Worm (Caenorhabditis elegans): ENCODE data around the gene pigw-1.

DNA sequence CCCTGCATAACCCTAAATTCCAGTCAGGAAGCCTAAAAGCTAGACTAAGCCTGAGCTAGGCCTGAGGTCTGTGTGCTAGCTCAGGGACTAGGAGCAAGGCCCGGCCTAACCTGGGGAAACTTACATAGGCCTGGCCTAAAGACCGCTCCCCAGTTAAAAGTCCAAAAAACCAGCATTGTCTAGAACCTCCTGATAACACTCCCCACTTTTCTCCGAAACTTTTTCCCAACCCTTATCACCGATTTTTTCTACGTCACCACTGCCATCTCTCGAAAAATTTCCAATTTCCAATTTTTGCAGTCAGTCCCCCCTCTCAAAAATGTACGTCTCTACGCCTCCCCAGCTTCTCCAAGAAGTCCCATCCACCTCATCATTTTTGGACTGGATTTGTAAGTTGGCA lies 38.9 kb upstream of the pigw-1 start, which contains the start of gene ZK355.2:
- TF ChIP-seq mdl-1 (tag; optimal IDR thresholded peaks at IDR 0.05) (no peak), pqm-1 (tag; optimal IDR thresholded peaks at IDR 0.05) (no peak), eor-1 (tag; optimal IDR thresholded peaks at IDR 0.05) (no peak), zag-1 (tag; optimal IDR thresholded peaks at IDR 0.05) (no peak), fos-1 (tag; optimal IDR thresholded peaks at IDR 0.05) (no peak), nhr-77 (tag; optimal IDR thresholded peaks at IDR 0.05) (no peak), nhr-23 (tag; optimal IDR thresholded peaks at IDR 0.05) (no peak), ztf-11 (tag; optimal IDR thresholded peaks at IDR 0.05) (no peak), ceh-28 (tag; optimal IDR thresholded peaks at IDR 0.05) (no peak), unc-62 (GFP tag; optimal IDR thresholded peaks at IDR 0.05) (no peak), ama-1 (optimal IDR thresholded peaks at IDR 0.05) (no peak), ceh-9 (tag; optimal IDR thresholded peaks at IDR 0.05) (no peak)
